Worm (Caenorhabditis elegans): Measurements from ENCODE around the gene F22E5.23.
"Not testable (repeated sequence)": the region's sequence is repeated elsewhere in the genome, so short reads cannot be mapped to it uniquely, and the experiment has no call there.

Gene F22E5.23

ce11 chrII:2640982-2641381 lies at the start of gene F22E5.23:
Gene F22E5.23, plus strand, starts transcription at chrII:2641282.
- TF ChIP-seq unc-62 (GFP tag; optimal IDR thresholded peaks at IDR 0.05), result no peak

ce11 chrII:2600176-2600575 lies 40.9 kb upstream of the F22E5.23 start, which contains the start of gene F33H12.1:
Gene F33H12.1, plus strand, starts transcription at chrII:2600476.
- not testable (repeated sequence) for TF ChIP-seq unc-62 (GFP tag; optimal IDR thresholded peaks at IDR 0.05)

ce11 chrII:2600931-2601330 lies 40.2 kb upstream of the F22E5.23 start:
- TF ChIP-seq unc-62 (GFP tag; optimal IDR thresholded peaks at IDR 0.05), result no peak

- no peak for TF ChIP-seq unc-62 (GFP tag; optimal IDR thresholded peaks at IDR 0.05)
Measured at ce11 chrII:2605319-2605718, 35.8 kb upstream of the F22E5.23 start, which contains the start of gene sri-77. Gene sri-77, minus strand, starts transcription at chrII:2605419.

ce11 chrII:2610202-2610912 lies 30.7 kb upstream of the F22E5.23 start, which contains the start of gene sri-38:
Gene sri-38, plus strand, starts transcription at chrII:2610862.
- no peak for TF ChIP-seq unc-62 (GFP tag; optimal IDR thresholded peaks at IDR 0.05)

ce11 chrII:2611009-2611408 lies 30.1 kb upstream of the F22E5.23 start:
- no peak for TF ChIP-seq unc-62 (GFP tag; optimal IDR thresholded peaks at IDR 0.05)

ce11 chrII:2612278-2612677 lies 28.8 kb upstream of the F22E5.23 start, which contains the start of gene D2062.13:
Gene D2062.13, plus strand, starts transcription at chrII:2612578.
- TF ChIP-seq unc-62 (GFP tag; optimal IDR thresholded peaks at IDR 0.05), result not testable (repeated sequence)

ce11 chrII:2616634-2617033 lies 24.4 kb upstream of the F22E5.23 start, which contains the start of gene msrp-5:
Gene msrp-5, plus strand, starts transcription at chrII:2616934.
- not testable (repeated sequence) for TF ChIP-seq unc-62 (GFP tag; optimal IDR thresholded peaks at IDR 0.05)

- TF ChIP-seq unc-62 (GFP tag; optimal IDR thresholded peaks at IDR 0.05), result not testable (repeated sequence)
Measured at ce11 chrII:2619148-2619547, 21.9 kb upstream of the F22E5.23 start, which contains the start of gene msrp-6. Gene msrp-6, plus strand, starts transcription at chrII:2619448.

ce11 chrII:2622480-2622879 lies 18.6 kb upstream of the F22E5.23 start, which contains the start of gene D2062.5:
Gene D2062.5, plus strand, starts transcription at chrII:2622780.
- TF ChIP-seq unc-62 (GFP tag; optimal IDR thresholded peaks at IDR 0.05), result no peak

- not testable (repeated sequence) for TF ChIP-seq unc-62 (GFP tag; optimal IDR thresholded peaks at IDR 0.05)
Measured at ce11 chrII:2622936-2623452, 18.1 kb upstream of the F22E5.23 start, which contains the start of gene D2062.4. Gene D2062.4, plus strand, starts transcription at chrII:2623402.

- no peak for TF ChIP-seq unc-62 (GFP tag; optimal IDR thresholded peaks at IDR 0.05)
Measured at ce11 chrII:2624792-2625191, 16.3 kb upstream of the F22E5.23 start, which contains the start of gene lgc-28. Gene lgc-28, plus strand, starts transcription at chrII:2625092.

ce11 chrII:2627154-2627799 lies 13.8 kb upstream of the F22E5.23 start, which contains the start of gene sri-71:
Gene sri-71, plus strand, starts transcription at chrII:2627749.
- no peak for TF ChIP-seq unc-62 (GFP tag; optimal IDR thresholded peaks at IDR 0.05)

ce11 chrII:2628401-2628800 lies 12.7 kb upstream of the F22E5.23 start:
- no peak for TF ChIP-seq unc-62 (GFP tag; optimal IDR thresholded peaks at IDR 0.05)

- TF ChIP-seq unc-62 (GFP tag; optimal IDR thresholded peaks at IDR 0.05), result no peak
Measured at ce11 chrII:2629270-2629669, 11.8 kb upstream of the F22E5.23 start, which contains the start of gene sri-37. Gene sri-37, plus strand, starts transcription at chrII:2629570.

- TF ChIP-seq unc-62 (GFP tag; optimal IDR thresholded peaks at IDR 0.05), result no peak
Measured at ce11 chrII:2631169-2631568, 9.9 kb upstream of the F22E5.23 start, which contains the start of gene D2062.1. Gene D2062.1, plus strand, starts transcription at chrII:2631469.

Measured in whole organism, dauer.